Worm (Caenorhabditis elegans): ENCODE measurements around the gene B0563.10.

The B0563.10 gene

ce11 chrX:9168239-9168638, 1.2 kb upstream of the B0563.10 start, which contains the start of gene B0563.9:
Gene B0563.9, plus strand, starts transcription at chrX:9168539.
- TF ChIP-seq Y79H2A.3 (GFP tag; conservative IDR thresholded peaks at IDR 0.05): no peak
- TF ChIP-seq ztf-26 (tag; optimal IDR thresholded peaks at IDR 0.05): no peak
- no peak for TF ChIP-seq nhr-90 (tag; optimal IDR thresholded peaks at IDR 0.05)
- no peak for TF ChIP-seq nfyb-1 (GFP tag; IDR thresholded peaks at IDR 0.05)
- TF ChIP-seq ZK185.1 (tag; optimal IDR thresholded peaks at IDR 0.05; ENCODE audit: poor library complexity, severe bottlenecking): no peak
- no peak for TF ChIP-seq nhr-27 (tag; optimal IDR thresholded peaks at IDR 0.05)
- TF ChIP-seq ztf-18 (tag; optimal IDR thresholded peaks at IDR 0.05): no peak

- TF ChIP-seq nhr-120 (GFP tag; IDR thresholded peaks at IDR 0.05) (no peak), chd-7 (tag; optimal IDR thresholded peaks at IDR 0.05) (no peak), egrh-3 (GFP tag; IDR thresholded peaks at IDR 0.05) (no peak), F22D6.2 (tag; optimal IDR thresholded peaks at IDR 0.05) (no peak), pbrm-1 (GFP tag; IDR thresholded peaks at IDR 0.05) (no peak), repo-1 (tag; optimal IDR thresholded peaks at IDR 0.05) (no peak), mes-4 (tag; optimal IDR thresholded peaks at IDR 0.05) (no peak), madf-6 (GFP tag; IDR thresholded peaks at IDR 0.05) (no peak), madf-8 (GFP tag; conservative IDR thresholded peaks at IDR 0.05) (no peak), C06A6.2 (GFP tag; conservative IDR thresholded peaks at IDR 0.05) (no peak), tlf-1 (GFP tag; optimal IDR thresholded peaks at IDR 0.05) (no peak), D2030.7 (GFP tag; IDR thresholded peaks at IDR 0.05) (no peak), B0019.2 (GFP tag; conservative IDR thresholded peaks at IDR 0.05) (no peak), F49E8.2 (tag; optimal IDR thresholded peaks at IDR 0.05; ENCODE audit: insufficient read depth) (no peak)
Measured at ce11 chrX:9162864-9163263, 4.2 kb downstream of the B0563.10 start, which contains the start of gene tsp-11. Gene tsp-11, plus strand, starts transcription at chrX:9163164.

ce11 chrX:9161253-9161904, 5.7 kb downstream of the B0563.10 start:
- TF ChIP-seq pbrm-1 (GFP tag; IDR thresholded peaks at IDR 0.05): 0 out of 2 replicates have a peak, but pooled peaks have one; percentile 6
- TF ChIP-seq F33H1.4 (GFP tag; IDR thresholded peaks at IDR 0.05): no peak
- TF ChIP-seq zfh-2 (GFP tag; conservative IDR thresholded peaks at IDR 0.05): no peak

- TF ChIP-seq madf-10 (tag; optimal IDR thresholded peaks at IDR 0.05) (no peak), F10E7.11 (tag; optimal IDR thresholded peaks at IDR 0.05) (no peak), F23B12.7 (tag; optimal IDR thresholded peaks at IDR 0.05; ENCODE audit: insufficient read depth) (no peak), sdz-38 (tag; optimal IDR thresholded peaks at IDR 0.05) (no peak), ama-1 (optimal IDR thresholded peaks at IDR 0.05) (no peak), ama-1 (GFP tag; optimal IDR thresholded peaks at IDR 0.05) (no peak), mes-4 (tag; optimal IDR thresholded peaks at IDR 0.05) (no peak), ceh-58 (GFP tag; IDR thresholded peaks at IDR 0.05) (no peak), C17E4.6 (GFP tag; IDR thresholded peaks at IDR 0.05) (no peak), ztf-6 (GFP tag; IDR thresholded peaks at IDR 0.05) (no peak), ztf-3 (GFP tag; optimal IDR thresholded peaks at IDR 0.05) (no peak), F37B4.10 (GFP tag; IDR thresholded peaks at IDR 0.05) (no peak), hrde-1 (tag; optimal IDR thresholded peaks at IDR 0.05; ENCODE audit: borderline replicate concordance) (no peak), lir-1 (GFP tag; conservative IDR thresholded peaks at IDR 0.05) (no peak), lin-26 (GFP tag; IDR thresholded peaks at IDR 0.05) (no peak), fkh-3 (tag; optimal IDR thresholded peaks at IDR 0.05) (no peak), ceh-27 (GFP tag; optimal IDR thresholded peaks at IDR 0.05) (no peak)
Measured at ce11 chrX:9155751-9156150, 11.3 kb downstream of the B0563.10 start.
